Worm (Caenorhabditis elegans) whole organism, L2 larva: ENCODE data around the gene ZC13.2.

Experiments
- R02D3.7 ChIP-seq: fragments of 150-350 bp; optimal IDR thresholded peaks from 2 replicates; lab custom pipeline; 2014; ENCODE audit warnings: missing biosample characterization, missing genetic modification characterization
- aly-2 ChIP-seq: fragments of 150-350 bp; optimal IDR thresholded peaks from 2 replicates; lab custom pipeline; 2014; ENCODE audit warnings: missing biosample characterization, missing genetic modification characterization
- ama-1 ChIP-seq: fragments of 150-350 bp; optimal IDR thresholded peaks from 2 replicates; lab custom pipeline; 2018; ENCODE audit warnings: inconsistent platforms
- egl-27 ChIP-seq: sonication (generic microtip); optimal IDR thresholded peaks from 3 replicates; lab custom pipeline; 2017; ENCODE audit warnings: missing biosample characterization, missing genetic modification reagents, missing genetic modification characterization
- gmeb-1 ChIP-seq: fragments of 150-350 bp; optimal IDR thresholded peaks from 2 replicates; lab custom pipeline; 2014; ENCODE audit warnings: missing biosample characterization, missing genetic modification characterization
- lin-39 ChIP-seq: fragments of 150-350 bp; optimal IDR thresholded peaks from 2 replicates; lab custom pipeline; 2014; ENCODE audit warnings: missing biosample characterization, missing genetic modification reagents, missing genetic modification characterization
- sma-3 ChIP-seq: sonication (generic microtip); optimal IDR thresholded peaks from 2 replicates; lab custom pipeline; 2016; ENCODE audit warnings: missing genetic modification reagents, missing genetic modification characterization, missing compliant biosample characterization

DNA sequence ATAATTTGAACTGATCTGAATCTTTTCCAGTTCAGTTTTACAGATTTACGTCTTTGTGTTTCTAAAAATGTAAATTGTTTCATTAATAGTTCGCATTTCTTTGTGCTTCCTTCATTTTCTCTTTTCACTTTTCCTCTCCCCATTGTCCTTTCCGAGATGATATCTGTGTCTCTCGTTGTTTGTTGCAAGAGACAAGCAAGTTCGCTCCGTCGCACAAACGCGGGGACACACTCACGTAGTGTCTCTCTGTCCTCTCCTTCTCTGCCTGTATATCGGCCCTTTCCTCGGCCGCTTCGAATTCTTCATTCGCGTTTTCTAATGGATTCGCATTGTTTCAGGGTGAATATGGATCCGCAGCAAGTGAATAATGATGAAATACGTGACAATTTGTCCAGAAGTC, 3.5 kb upstream of the ZC13.2 start, which contains the start of gene ZC13.1:
- TF ChIP-seq lin-39 (tag; lab: Kevin White, UChicago) (no peak), sma-3 (GFP tag; lab: Kevin White, UChicago) (peak; percentile 55), R02D3.7 (tag; lab: Kevin White, UChicago) (no peak), egl-27 (tag; lab: Kevin White, UChicago) (peak; percentile 4), ama-1 (lab: Kevin White, UChicago) (no peak), gmeb-1 (peak; percentile 35), aly-2 (tag; lab: Kevin White, UChicago) (no peak)
